Fruit fly (Drosophila melanogaster) whole organism, embryonic: ENCODE measurements around the gene Gyc89Da.
A peak's percentile ranks its signal among the peaks of the same experiment; 100 is the strongest.

Source experiments
- B-H2 ChIP-seq: fragments of 200-800 bp; sonication (Bioruptor generic); optimal IDR thresholded peaks from 2 replicates; lab custom pipeline; 2018; ENCODE audit warnings: missing biosample characterization, mild to moderate bottlenecking, missing genetic modification characterization
- CG11723 ChIP-seq: fragments of 200-800 bp; sonication (Bioruptor generic); optimal IDR thresholded peaks from 2 replicates; lab custom pipeline; 2017; ENCODE audit warnings: missing biosample characterization, mild to moderate bottlenecking, missing genetic modification characterization
- CG12071 ChIP-seq: fragments of 200-800 bp; sonication (Bioruptor generic); optimal IDR thresholded peaks from 3 replicates; lab custom pipeline; 2018; ENCODE audit warnings: missing biosample characterization, mild to moderate bottlenecking, missing genetic modification characterization
- CG15073 ChIP-seq: fragments of 200-800 bp; sonication (Bioruptor generic); optimal IDR thresholded peaks from 2 replicates; lab custom pipeline; 2016; ENCODE audit warnings: missing biosample characterization, missing genetic modification characterization
- CG15514 ChIP-seq: fragments of 200-800 bp; sonication (Bioruptor generic); optimal IDR thresholded peaks from 3 replicates; lab custom pipeline; 2017; ENCODE audit warnings: missing biosample characterization, missing genetic modification characterization, mild to moderate bottlenecking, moderate library complexity, missing genetic modification reagents
- CG15696 ChIP-seq: fragments of 200-800 bp; sonication (Bioruptor generic); optimal IDR thresholded peaks from 2 replicates; lab custom pipeline; 2019; ENCODE audit warnings: missing biosample characterization, mild to moderate bottlenecking, missing genetic modification characterization, moderate library complexity
- CG17186 ChIP-seq: fragments of 200-800 bp; sonication (Bioruptor generic); optimal IDR thresholded peaks from 3 replicates; lab custom pipeline; 2017; ENCODE audit warnings: missing biosample characterization, missing genetic modification reagents, missing genetic modification characterization
- CG17361 ChIP-seq: fragments of 200-800 bp; sonication (Bioruptor generic); IDR thresholded peaks from 3 replicates; pipeline ENCODE4 v1.3.6; 2022; ENCODE audit warnings: missing biosample characterization, missing genetic modification characterization
- CG18262 ChIP-seq: fragments of 200-800 bp; optimal IDR thresholded peaks from 3 replicates; lab custom pipeline; 2019; ENCODE audit warnings: missing biosample characterization, mild to moderate bottlenecking, missing genetic modification characterization, moderate library complexity
- CG2875 ChIP-seq: fragments of 200-800 bp; sonication (Bioruptor generic); optimal IDR thresholded peaks from 2 replicates; lab custom pipeline; 2017; ENCODE audit warnings: missing biosample characterization, mild to moderate bottlenecking, missing genetic modification characterization, missing genetic modification reagents
- CG3163 ChIP-seq: fragments of 200-800 bp; sonication (Bioruptor generic); optimal IDR thresholded peaks from 3 replicates; lab custom pipeline; 2016; ENCODE audit warnings: missing biosample characterization, missing genetic modification characterization
- CG3838 ChIP-seq: fragments of 200-800 bp; sonication (Bioruptor generic); optimal IDR thresholded peaks from 3 replicates; lab custom pipeline; 2016; ENCODE audit warnings: missing biosample characterization, missing genetic modification characterization
- CG4707 ChIP-seq: fragments of 200-800 bp; sonication (Bioruptor generic); optimal IDR thresholded peaks from 2 replicates; lab custom pipeline; 2018; ENCODE audit warnings: missing biosample characterization, mild to moderate bottlenecking, missing genetic modification characterization, moderate library complexity
- CG4820 ChIP-seq: fragments of 200-800 bp; sonication (Bioruptor generic); optimal IDR thresholded peaks from 3 replicates; lab custom pipeline; 2016; ENCODE audit warnings: missing biosample characterization, missing genetic modification characterization
- CG4854 ChIP-seq: fragments of 200-800 bp; sonication (Bioruptor generic); optimal IDR thresholded peaks from 2 replicates; lab custom pipeline; 2016; ENCODE audit warnings: missing biosample characterization, missing genetic modification characterization, inconsistent platforms
- CG5180 ChIP-seq: fragments of 200-800 bp; sonication (Bioruptor generic); optimal IDR thresholded peaks from 3 replicates; lab custom pipeline; 2017; ENCODE audit warnings: missing biosample characterization, missing genetic modification characterization, mild to moderate bottlenecking, moderate library complexity, missing genetic modification reagents
- CTCF ChIP-seq: fragments of 200-800 bp; sonication (Bioruptor generic); optimal IDR thresholded peaks from 2 replicates; lab custom pipeline; 2017; ENCODE audit warnings: missing biosample characterization, mild to moderate bottlenecking, missing genetic modification characterization, moderate library complexity
- Camta ChIP-seq: fragments of 200-800 bp; sonication (Bioruptor generic); optimal IDR thresholded peaks from 2 replicates; lab custom pipeline; 2016; ENCODE audit warnings: missing biosample characterization, missing genetic modification characterization
- D ChIP-seq, 2 experiments: fragments of 200-800 bp in 1 of 2; fragments of >200 bp in 1 of 2; sonication (Bioruptor generic) in 1 of 2; optimal IDR thresholded peaks; 2 replicates in 1 of 2; 3 replicates in 1 of 2; lab custom pipeline; 2017; ENCODE audit warnings: mild to moderate bottlenecking in 1 of 2, missing biosample characterization in 1 of 2, missing genetic modification characterization in 1 of 2, missing genetic modification reagents in 1 of 2
- D19A ChIP-seq: fragments of 200-800 bp; optimal IDR thresholded peaks from 3 replicates; lab custom pipeline; 2019; ENCODE audit warnings: missing biosample characterization, mild to moderate bottlenecking, missing genetic modification characterization, moderate library complexity
- Dbx ChIP-seq: fragments of 200-800 bp; sonication (Bioruptor generic); IDR thresholded peaks from 3 replicates; pipeline ENCODE4 v1.3.6; 2022; ENCODE audit warnings: missing biosample characterization, missing genetic modification characterization
- Dfd ChIP-seq, 2 experiments: fragments of >200 bp; optimal IDR thresholded peaks; 2 replicates each; lab custom pipeline; 2017; ENCODE audit warnings: missing biosample characterization in 2 of 2, missing genetic modification characterization in 2 of 2
- Hmr ChIP-seq: fragments of 200-800 bp; sonication (Bioruptor generic); optimal IDR thresholded peaks from 3 replicates; lab custom pipeline; 2017; ENCODE audit warnings: mild to moderate bottlenecking, missing biosample characterization, missing genetic modification reagents, missing genetic modification characterization
- Hr78 ChIP-seq, 2 experiments: fragments of 200-800 bp in 1 of 2; fragments of >200 bp in 1 of 2; sonication (Bioruptor generic) in 1 of 2; optimal IDR thresholded peaks; 2 replicates each; lab custom pipeline; 2017 to 2019; ENCODE audit warnings: missing biosample characterization in 2 of 2, missing genetic modification characterization in 2 of 2, mild to moderate bottlenecking in 1 of 2, moderate library complexity in 1 of 2
- Jarid2 ChIP-seq: fragments of 200-800 bp; sonication (Bioruptor generic); optimal IDR thresholded peaks from 3 replicates; lab custom pipeline; 2017; ENCODE audit warnings: mild to moderate bottlenecking, missing biosample characterization, missing genetic modification reagents, missing genetic modification characterization
- Med ChIP-seq: fragments of 200-800 bp; sonication (Bioruptor generic); peaks from one replicate; lab custom pipeline; 2016; ENCODE audit warnings: missing biosample characterization, missing genetic modification characterization, mild to moderate bottlenecking, inconsistent platforms, moderate library complexity
- Myb ChIP-seq: fragments of 200-800 bp; sonication (Bioruptor generic); optimal IDR thresholded peaks from 2 replicates; lab custom pipeline; 2016; ENCODE audit warnings: missing biosample characterization, missing genetic modification characterization
- Six4 ChIP-seq: fragments of 200-800 bp; sonication (Bioruptor generic); optimal IDR thresholded peaks from 2 replicates; lab custom pipeline; 2016; ENCODE audit warnings: missing biosample characterization, missing genetic modification characterization
- Sry-δ ChIP-seq: fragments of 200-800 bp; sonication (Bioruptor generic); optimal IDR thresholded peaks from 2 replicates; lab custom pipeline; 2016; ENCODE audit warnings: missing biosample characterization, missing genetic modification characterization
- Vsx1 ChIP-seq: fragments of 200-800 bp; sonication (Bioruptor generic); optimal IDR thresholded peaks from 2 replicates; lab custom pipeline; 2017; ENCODE audit warnings: missing biosample characterization, mild to moderate bottlenecking, missing genetic modification characterization, missing genetic modification reagents
- ato ChIP-seq: fragments of 200-800 bp; sonication (Bioruptor generic); IDR thresholded peaks from 2 replicates; pipeline ENCODE4 v1.3.6; 2022; ENCODE audit warnings: missing biosample characterization, missing genetic modification characterization; ENCODE audit not compliant: partially characterized antibody
- br ChIP-seq: fragments of >200 bp; optimal IDR thresholded peaks from 2 replicates; lab custom pipeline; 2017
- cad ChIP-seq: fragments of >200 bp; optimal IDR thresholded peaks from 2 replicates; lab custom pipeline; 2017; ENCODE audit warnings: missing biosample characterization, missing genetic modification characterization
- chif ChIP-seq, 2 experiments: fragments of 200-800 bp; sonication (Bioruptor generic); optimal IDR thresholded peaks; 3 replicates each; lab custom pipeline; 2016; ENCODE audit warnings: missing biosample characterization in 2 of 2, missing genetic modification characterization in 2 of 2
- crp ChIP-seq, 2 experiments: fragments of 200-800 bp; sonication (Bioruptor generic); optimal IDR thresholded peaks; 2 replicates in 1 of 2; 3 replicates in 1 of 2; lab custom pipeline; 2017; ENCODE audit warnings: missing biosample characterization in 2 of 2, missing genetic modification characterization in 2 of 2, mild to moderate bottlenecking in 1 of 2, moderate library complexity in 1 of 2
- dm ChIP-seq: fragments of 200-800 bp; sonication (Bioruptor generic); optimal IDR thresholded peaks from 3 replicates; lab custom pipeline; 2016; ENCODE audit warnings: missing biosample characterization, missing genetic modification characterization
- exex ChIP-seq: fragments of 200-800 bp; sonication (Bioruptor generic); optimal IDR thresholded peaks from 4 replicates; lab custom pipeline; 2018; ENCODE audit warnings: missing biosample characterization, mild to moderate bottlenecking, missing genetic modification characterization, moderate library complexity
- fd102C ChIP-seq: fragments of 200-800 bp; sonication (Bioruptor generic); optimal IDR thresholded peaks from 2 replicates; lab custom pipeline; 2018; ENCODE audit warnings: missing biosample characterization, mild to moderate bottlenecking, missing genetic modification characterization, moderate library complexity
- jing ChIP-seq: fragments of 200-800 bp; sonication (Bioruptor generic); optimal IDR thresholded peaks from 2 replicates; lab custom pipeline; 2018; ENCODE audit warnings: missing biosample characterization, mild to moderate bottlenecking, missing genetic modification characterization
- kni ChIP-seq: fragments of 200-800 bp; sonication (Bioruptor generic); optimal IDR thresholded peaks from 3 replicates; lab custom pipeline; 2017; ENCODE audit warnings: mild to moderate bottlenecking, missing biosample characterization, missing genetic modification reagents, missing genetic modification characterization
- luna ChIP-seq: fragments of 200-800 bp; sonication (Bioruptor generic); optimal IDR thresholded peaks from 2 replicates; lab custom pipeline; 2016; ENCODE audit warnings: missing biosample characterization, missing genetic modification characterization
- maf-S ChIP-seq: fragments of 200-800 bp; sonication (Bioruptor generic); optimal IDR thresholded peaks from 2 replicates; lab custom pipeline; 2016; ENCODE audit warnings: missing biosample characterization, missing genetic modification characterization
- onecut ChIP-seq: fragments of 200-800 bp; sonication (Bioruptor generic); IDR thresholded peaks from 2 replicates; pipeline ENCODE4 v1.3.6; 2022; ENCODE audit warnings: missing biosample characterization, missing genetic modification characterization
- schlank ChIP-seq: fragments of 200-800 bp; sonication (Bioruptor generic); optimal IDR thresholded peaks from 2 replicates; lab custom pipeline; 2018; ENCODE audit warnings: missing biosample characterization, mild to moderate bottlenecking, missing genetic modification characterization
- sd ChIP-seq: fragments of 200-800 bp; sonication (Bioruptor generic); optimal IDR thresholded peaks from 3 replicates; lab custom pipeline; 2018; ENCODE audit warnings: missing biosample characterization, mild to moderate bottlenecking, missing genetic modification characterization, moderate library complexity
- sqz ChIP-seq: fragments of 200-800 bp; sonication (Bioruptor generic); optimal IDR thresholded peaks from 3 replicates; lab custom pipeline; 2018; ENCODE audit warnings: missing biosample characterization, mild to moderate bottlenecking, missing genetic modification characterization
- sug ChIP-seq: fragments of 200-800 bp; optimal IDR thresholded peaks from 2 replicates; lab custom pipeline; 2019; ENCODE audit warnings: missing biosample characterization, mild to moderate bottlenecking, missing genetic modification characterization, moderate library complexity
- tll ChIP-seq, 2 experiments: fragments of 200-800 bp in 1 of 2; fragments of >200 bp in 1 of 2; sonication (Bioruptor generic) in 1 of 2; optimal IDR thresholded peaks; 2 replicates each; lab custom pipeline; 2017 to 2019; ENCODE audit warnings: missing biosample characterization in 2 of 2, missing genetic modification characterization in 2 of 2, mild to moderate bottlenecking in 1 of 2, moderate library complexity in 1 of 2
- tna ChIP-seq: fragments of 200-800 bp; sonication (Bioruptor generic); IDR thresholded peaks from 2 replicates; pipeline ENCODE4 v1.3.6; 2022; ENCODE audit warnings: missing biosample characterization, missing genetic modification characterization; ENCODE audit not compliant: partially characterized antibody
- tup ChIP-seq: fragments of 200-800 bp; sonication (Bioruptor generic); optimal IDR thresholded peaks from 2 replicates; lab custom pipeline; 2016; ENCODE audit warnings: missing biosample characterization, mild to moderate bottlenecking, missing genetic modification characterization, moderate library complexity
- vvl ChIP-seq: fragments of 200-800 bp; sonication (Bioruptor generic); IDR thresholded peaks from 2 replicates; pipeline ENCODE4 v1.3.6; 2022; ENCODE audit warnings: missing biosample characterization, missing genetic modification characterization

The Gyc89Da gene

dm6 chr3R:16442937-16443336, 29.5 kb upstream of the Gyc89Da start, which contains the start of the genes Ttc1 and CG14882 (continued):
- peak; percentile 64 for TF ChIP-seq CG3163
- TF ChIP-seq CG4707 (GFP tag; lab: Kevin White, UChicago), result peak; percentile 54
- peak; percentile 75; the same call in 2 of the 3 replicates for TF ChIP-seq CG17361 (GFP tag; lab: Robert Waterston, UW)
- TF ChIP-seq vvl (GFP tag; lab: Robert Waterston, UW), result peak; percentile 92
- TF ChIP-seq CG4854 (GFP tag; lab: Kevin White, UChicago), result peak; percentile 66
- TF ChIP-seq CG4820 (GFP tag; lab: Kevin White, UChicago), result peak; percentile 61
- peak; percentile 62 to 85 for TF ChIP-seq chif (GFP tag; optimal IDR thresholded peaks at IDR 0.05; lab: Kevin White, UChicago)
- peak; percentile 48 for TF ChIP-seq CG15696 (tag; lab: Kevin White, UChicago)
- no peak for TF ChIP-seq CG15073 (GFP tag; lab: Kevin White, UChicago)
- peak in 1 of 2 experiments; percentile 36 for TF ChIP-seq tll (GFP tag; optimal IDR thresholded peaks at IDR 0.05; lab: Kevin White, UChicago)
- no peak for TF ChIP-seq sqz (GFP tag; lab: Kevin White, UChicago)
- TF ChIP-seq Camta (GFP tag; lab: Kevin White, UChicago), result peak; percentile 79
- no peak for TF ChIP-seq CG12071 (GFP tag; lab: Kevin White, UChicago)
- peak; percentile 63 for TF ChIP-seq CG2875 (GFP tag; lab: Kevin White, UChicago)
- TF ChIP-seq Hmr (GFP tag; lab: Kevin White, UChicago), result no peak
- TF ChIP-seq Med (GFP tag; lab: Kevin White, UChicago), result peak; percentile 97
- peak; percentile 45; the same call in 1 of the 2 replicates for TF ChIP-seq tna (GFP tag; lab: Robert Waterston, UW)
- no peak for TF ChIP-seq cad (GFP tag; lab: Kevin White, UChicago)
- peak; percentile 77; the same call in 2 of the 3 replicates for TF ChIP-seq Dbx (GFP tag; lab: Robert Waterston, UW)
- no peak for TF ChIP-seq CG5180 (GFP tag; lab: Kevin White, UChicago)
- no peak for TF ChIP-seq Dfd (GFP tag; optimal IDR thresholded peaks at IDR 0.05; lab: Kevin White, UChicago)
- TF ChIP-seq Jarid2, result no peak
- TF ChIP-seq D (optimal IDR thresholded peaks at IDR 0.05; lab: Kevin White, UChicago), result no peak
- peak; percentile 54 for TF ChIP-seq D (GFP tag; optimal IDR thresholded peaks at IDR 0.05; lab: Kevin White, UChicago)
- peak; percentile 81 for TF ChIP-seq maf-S (GFP tag; lab: Kevin White, UChicago)
- no peak for TF ChIP-seq exex
- peak; percentile 73 for TF ChIP-seq Myb
- no peak for TF ChIP-seq D19A (tag; lab: Kevin White, UChicago)
- peak; percentile 55 for TF ChIP-seq luna
- TF ChIP-seq CG18262 (tag; lab: Kevin White, UChicago), result peak; percentile 81
- no peak for TF ChIP-seq br
- TF ChIP-seq schlank (tag; lab: Kevin White, UChicago), result peak; percentile 24
- no peak for TF ChIP-seq CG11723
- peak; percentile 49 for TF ChIP-seq Sry-δ (GFP tag; lab: Kevin White, UChicago)
- peak; percentile 45 for TF ChIP-seq onecut
- peak; percentile 74 for TF ChIP-seq Six4 (GFP tag; lab: Kevin White, UChicago)
- TF ChIP-seq dm (GFP tag; lab: Kevin White, UChicago), result peak; percentile 67
- no peak for TF ChIP-seq CG17186 (GFP tag; lab: Kevin White, UChicago)
- peak; percentile 82 for TF ChIP-seq tup (GFP tag; lab: Kevin White, UChicago)

- TF ChIP-seq crp (GFP tag; optimal IDR thresholded peaks at IDR 0.05; lab: Kevin White, UChicago), result no peak
- TF ChIP-seq ato (GFP tag; lab: Robert Waterston, UW), result no peak
- peak; percentile 98 for TF ChIP-seq sug (tag; lab: Kevin White, UChicago)
- TF ChIP-seq cad (GFP tag; lab: Kevin White, UChicago), result no peak
- no peak for TF ChIP-seq jing (GFP tag; lab: Kevin White, UChicago)
- TF ChIP-seq Vsx1 (GFP tag; lab: Kevin White, UChicago), result peak; percentile 93
- TF ChIP-seq B-H2 (GFP tag; lab: Kevin White, UChicago), result no peak
- TF ChIP-seq CG15514, result no peak
- TF ChIP-seq CTCF (GFP tag; lab: Kevin White, UChicago), result no peak
- TF ChIP-seq sd (tag; lab: Kevin White, UChicago), result no peak
- TF ChIP-seq CG3838 (GFP tag; lab: Kevin White, UChicago), result no peak
- no peak for TF ChIP-seq fd102C (GFP tag; lab: Kevin White, UChicago)
- TF ChIP-seq Hr78 (GFP tag; optimal IDR thresholded peaks at IDR 0.05; lab: Kevin White, UChicago), result no peak
- no peak for TF ChIP-seq kni (GFP tag; lab: Kevin White, UChicago)
Measured at dm6 chr3R:16446836-16447235, 25.6 kb upstream of the Gyc89Da start.
